Worm (Caenorhabditis elegans): Measurements from ENCODE around the gene sri-66.

ce11 chrV:17104527-17104926, 44.4 kb downstream of the sri-66 start, which contains the start of gene nhr-248:
- TF ChIP-seq skn-1 (tag; optimal IDR thresholded peaks at IDR 0.05) = no peak
- no peak for TF ChIP-seq alr-1 (tag; optimal IDR thresholded peaks at IDR 0.05)
- TF ChIP-seq R02D3.7 (tag; optimal IDR thresholded peaks at IDR 0.05) = no peak
- TF ChIP-seq unc-39 (tag; optimal IDR thresholded peaks at IDR 0.05) = no peak
